Worm (Caenorhabditis elegans): Measurements from ENCODE around the gene hip-1.
A peak's percentile ranks its signal among the peaks of the same experiment; 100 is the strongest.

The hip-1 gene

ce11 chrIII:13622268-13622667 lies at the start of gene hip-1:
hip-1 (minus strand) TSS chrIII:13622492.
- TF ChIP-seq ztf-23 (GFP tag; IDR thresholded peaks at IDR 0.05) (peak; percentile 59), tab-1 (GFP tag; IDR thresholded peaks at IDR 0.05) (no peak), ref-1 (GFP tag; conservative IDR thresholded peaks at IDR 0.05) (no peak), T22C8.4 (GFP tag; IDR thresholded peaks at IDR 0.05) (0 out of 2 replicates have a peak, but pooled peaks have one; percentile 15), flt-1 (GFP tag; IDR thresholded peaks at IDR 0.05) (no peak), med-1 (GFP tag; optimal IDR thresholded peaks at IDR 0.05; ENCODE audit: insufficient read depth) (no peak), ztf-29 (GFP tag; IDR thresholded peaks at IDR 0.05) (no peak), cog-1 (tag; optimal IDR thresholded peaks at IDR 0.05) (no peak), klf-2 (GFP tag; conservative IDR thresholded peaks at IDR 0.05) (no peak)

- TF ChIP-seq ztf-23 (GFP tag; IDR thresholded peaks at IDR 0.05), result no peak
- TF ChIP-seq flt-1 (GFP tag; IDR thresholded peaks at IDR 0.05), result no peak
- no peak for TF ChIP-seq T22C8.4 (GFP tag; IDR thresholded peaks at IDR 0.05)
- no peak for TF ChIP-seq ref-1 (GFP tag; conservative IDR thresholded peaks at IDR 0.05)
- no peak for TF ChIP-seq ztf-29 (GFP tag; IDR thresholded peaks at IDR 0.05)
- no peak for TF ChIP-seq klf-2 (GFP tag; conservative IDR thresholded peaks at IDR 0.05)
- no peak for TF ChIP-seq med-1 (GFP tag; optimal IDR thresholded peaks at IDR 0.05; ENCODE audit: insufficient read depth)
- no peak for TF ChIP-seq tab-1 (GFP tag; IDR thresholded peaks at IDR 0.05)
- no peak for TF ChIP-seq cog-1 (tag; optimal IDR thresholded peaks at IDR 0.05)
Measured at ce11 chrIII:13669519-13669918, 47.2 kb upstream of the hip-1 start.

- TF ChIP-seq T22C8.4 (GFP tag; IDR thresholded peaks at IDR 0.05), result no peak
- no peak for TF ChIP-seq flt-1 (GFP tag; IDR thresholded peaks at IDR 0.05)
- TF ChIP-seq klf-2 (GFP tag; conservative IDR thresholded peaks at IDR 0.05), result no peak
- no peak for TF ChIP-seq tab-1 (GFP tag; IDR thresholded peaks at IDR 0.05)
- TF ChIP-seq ref-1 (GFP tag; conservative IDR thresholded peaks at IDR 0.05), result no peak
- TF ChIP-seq cog-1 (tag; optimal IDR thresholded peaks at IDR 0.05), result no peak
- no peak for TF ChIP-seq med-1 (GFP tag; optimal IDR thresholded peaks at IDR 0.05; ENCODE audit: insufficient read depth)
- no peak for TF ChIP-seq ztf-23 (GFP tag; IDR thresholded peaks at IDR 0.05)
- no peak for TF ChIP-seq ztf-29 (GFP tag; IDR thresholded peaks at IDR 0.05)
Measured at ce11 chrIII:13667739-13668138, 45.4 kb upstream of the hip-1 start, which contains the start of gene flp-15. flp-15 (minus strand) TSS chrIII:13667839.

DNA sequence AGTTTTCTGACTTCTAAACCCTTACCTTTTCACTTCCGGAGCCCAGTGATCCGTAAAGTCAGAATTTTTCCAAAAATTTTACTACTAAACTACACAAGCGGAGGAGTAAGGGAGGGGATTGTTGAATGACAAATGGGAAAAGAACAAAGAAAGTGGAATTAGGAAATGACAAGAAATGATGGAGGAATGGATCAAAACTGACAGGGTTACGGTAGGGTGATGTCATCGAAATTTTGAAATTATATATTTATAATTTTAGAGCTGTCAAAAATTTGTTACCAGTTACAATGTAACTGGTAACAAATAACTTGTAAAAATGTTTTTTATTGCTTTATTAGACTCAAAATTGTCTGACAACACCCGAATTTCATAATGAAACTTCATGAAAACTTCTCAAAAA lies 44.1 kb upstream of the hip-1 start:
- TF ChIP-seq tab-1 (GFP tag; IDR thresholded peaks at IDR 0.05) (no peak), flt-1 (GFP tag; IDR thresholded peaks at IDR 0.05) (no peak), cog-1 (tag; optimal IDR thresholded peaks at IDR 0.05) (no peak), ztf-23 (GFP tag; IDR thresholded peaks at IDR 0.05) (no peak), ref-1 (GFP tag; conservative IDR thresholded peaks at IDR 0.05) (no peak), ztf-29 (GFP tag; IDR thresholded peaks at IDR 0.05) (no peak), klf-2 (GFP tag; conservative IDR thresholded peaks at IDR 0.05) (no peak), T22C8.4 (GFP tag; IDR thresholded peaks at IDR 0.05) (no peak), med-1 (GFP tag; optimal IDR thresholded peaks at IDR 0.05; ENCODE audit: insufficient read depth) (no peak)

DNA sequence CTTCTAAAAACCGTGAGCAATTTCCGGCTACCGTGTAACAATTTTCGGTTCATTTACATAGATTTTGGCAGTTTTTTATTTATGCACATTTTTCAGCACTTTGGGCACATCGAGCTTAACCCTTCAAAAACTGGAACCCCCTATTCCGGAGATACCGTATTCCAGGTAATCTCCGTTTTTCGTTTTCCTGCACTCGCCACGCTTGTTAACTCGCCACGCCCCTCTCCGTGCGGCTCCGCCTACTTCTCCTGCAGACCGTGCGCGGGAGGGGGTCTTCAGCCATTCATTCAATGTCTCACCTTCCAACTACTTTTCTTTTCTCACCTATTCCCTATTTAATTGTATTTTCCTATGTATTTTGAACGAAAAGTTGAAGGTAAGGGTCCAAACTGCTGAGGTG lies 37.8 kb upstream of the hip-1 start:
- TF ChIP-seq med-1 (GFP tag; optimal IDR thresholded peaks at IDR 0.05; ENCODE audit: insufficient read depth), result no peak
- TF ChIP-seq tab-1 (GFP tag; IDR thresholded peaks at IDR 0.05), result no peak
- no peak for TF ChIP-seq cog-1 (tag; optimal IDR thresholded peaks at IDR 0.05)
- TF ChIP-seq flt-1 (GFP tag; IDR thresholded peaks at IDR 0.05), result 0 out of 2 replicates have a peak, but pooled peaks have one; percentile 58
- TF ChIP-seq klf-2 (GFP tag; conservative IDR thresholded peaks at IDR 0.05), result no peak

- TF ChIP-seq T22C8.4 (GFP tag; IDR thresholded peaks at IDR 0.05) (no peak), med-1 (GFP tag; optimal IDR thresholded peaks at IDR 0.05; ENCODE audit: insufficient read depth) (no peak), klf-2 (GFP tag; conservative IDR thresholded peaks at IDR 0.05) (no peak), cog-1 (tag; optimal IDR thresholded peaks at IDR 0.05) (no peak)
Measured at ce11 chrIII:13659028-13659427, 36.7 kb upstream of the hip-1 start.

DNA sequence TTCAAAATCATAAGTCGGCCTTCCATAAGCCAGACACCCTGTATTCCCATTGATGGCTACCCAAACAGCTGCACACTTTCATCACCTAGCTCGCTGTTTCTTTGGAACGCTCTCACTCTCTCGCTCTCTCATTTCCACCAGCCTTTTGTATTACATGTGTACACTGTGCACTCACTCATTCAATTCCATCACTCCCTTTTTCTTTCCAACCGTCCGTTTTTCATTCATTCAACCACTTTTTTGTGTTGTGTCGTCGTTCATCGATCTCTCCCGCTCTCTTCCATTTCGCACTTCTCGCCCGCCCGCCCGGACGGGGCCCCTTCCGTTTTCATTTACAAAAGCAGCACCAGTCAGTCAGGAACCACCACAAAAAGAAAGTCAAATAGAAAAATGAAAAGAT lies 35.7 kb upstream of the hip-1 start:
- no peak for TF ChIP-seq med-1 (GFP tag; optimal IDR thresholded peaks at IDR 0.05; ENCODE audit: insufficient read depth)
- TF ChIP-seq ztf-23 (GFP tag; IDR thresholded peaks at IDR 0.05), result no peak
- no peak for TF ChIP-seq T22C8.4 (GFP tag; IDR thresholded peaks at IDR 0.05)
- TF ChIP-seq ztf-29 (GFP tag; IDR thresholded peaks at IDR 0.05), result no peak
- TF ChIP-seq flt-1 (GFP tag; IDR thresholded peaks at IDR 0.05), result no peak
- TF ChIP-seq tab-1 (GFP tag; IDR thresholded peaks at IDR 0.05), result no peak
- no peak for TF ChIP-seq klf-2 (GFP tag; conservative IDR thresholded peaks at IDR 0.05)
- TF ChIP-seq cog-1 (tag; optimal IDR thresholded peaks at IDR 0.05), result no peak
- no peak for TF ChIP-seq ref-1 (GFP tag; conservative IDR thresholded peaks at IDR 0.05)

- TF ChIP-seq flt-1 (GFP tag; IDR thresholded peaks at IDR 0.05) (no peak), klf-2 (GFP tag; conservative IDR thresholded peaks at IDR 0.05) (no peak), tab-1 (GFP tag; IDR thresholded peaks at IDR 0.05) (no peak), ztf-29 (GFP tag; IDR thresholded peaks at IDR 0.05) (no peak), med-1 (GFP tag; optimal IDR thresholded peaks at IDR 0.05; ENCODE audit: insufficient read depth) (no peak)
Measured at ce11 chrIII:13656680-13657079, 34.4 kb upstream of the hip-1 start.

- TF ChIP-seq ztf-23 (GFP tag; IDR thresholded peaks at IDR 0.05), result no peak
- TF ChIP-seq T22C8.4 (GFP tag; IDR thresholded peaks at IDR 0.05), result no peak
- no peak for TF ChIP-seq med-1 (GFP tag; optimal IDR thresholded peaks at IDR 0.05; ENCODE audit: insufficient read depth)
- no peak for TF ChIP-seq ztf-29 (GFP tag; IDR thresholded peaks at IDR 0.05)
- no peak for TF ChIP-seq flt-1 (GFP tag; IDR thresholded peaks at IDR 0.05)
- no peak for TF ChIP-seq ref-1 (GFP tag; conservative IDR thresholded peaks at IDR 0.05)
- TF ChIP-seq cog-1 (tag; optimal IDR thresholded peaks at IDR 0.05), result no peak
- no peak for TF ChIP-seq klf-2 (GFP tag; conservative IDR thresholded peaks at IDR 0.05)
- no peak for TF ChIP-seq tab-1 (GFP tag; IDR thresholded peaks at IDR 0.05)
Measured at ce11 chrIII:13654950-13655349, 32.7 kb upstream of the hip-1 start.

- TF ChIP-seq ztf-23 (GFP tag; IDR thresholded peaks at IDR 0.05), result no peak
- TF ChIP-seq tab-1 (GFP tag; IDR thresholded peaks at IDR 0.05), result no peak
- TF ChIP-seq klf-2 (GFP tag; conservative IDR thresholded peaks at IDR 0.05), result no peak
- TF ChIP-seq ref-1 (GFP tag; conservative IDR thresholded peaks at IDR 0.05), result no peak
- TF ChIP-seq cog-1 (tag; optimal IDR thresholded peaks at IDR 0.05), result no peak
- TF ChIP-seq flt-1 (GFP tag; IDR thresholded peaks at IDR 0.05), result no peak
- no peak for TF ChIP-seq med-1 (GFP tag; optimal IDR thresholded peaks at IDR 0.05; ENCODE audit: insufficient read depth)
- TF ChIP-seq ztf-29 (GFP tag; IDR thresholded peaks at IDR 0.05), result no peak
- TF ChIP-seq T22C8.4 (GFP tag; IDR thresholded peaks at IDR 0.05), result no peak
Measured at ce11 chrIII:13652708-13653107, 30.4 kb upstream of the hip-1 start.

Data from whole organism, midembryonic.